Worm (Caenorhabditis elegans): ENCODE measurements around the gene ceph-41.

The ceph-41 gene

DNA sequence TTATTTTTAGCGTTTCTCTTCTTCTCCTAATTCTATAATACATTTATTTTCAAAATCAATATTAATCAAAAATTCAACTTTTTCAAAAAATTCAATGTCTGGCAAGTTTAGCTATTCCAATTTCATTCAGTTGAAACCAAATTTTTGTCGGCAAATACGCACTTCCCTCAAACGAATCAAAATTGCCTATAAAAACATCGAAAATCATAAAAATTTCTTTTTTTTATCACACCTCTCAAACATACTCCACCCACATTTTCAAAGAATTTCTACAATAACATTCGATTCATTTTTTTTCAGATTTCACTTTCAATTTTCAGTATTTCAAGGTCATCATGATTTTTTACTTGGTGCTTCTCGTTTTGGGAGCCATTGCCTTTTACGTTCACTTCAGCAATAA, 32.1 kb downstream of the ceph-41 start, which contains the start of gene faah-1:
Gene faah-1, plus strand, starts transcription at position 301 of the 400 bp plus-strand sequence.
- TF ChIP-seq bed-3 (GFP tag; optimal IDR thresholded peaks at IDR 0.05) (no peak), ceh-83 (GFP tag; optimal IDR thresholded peaks at IDR 0.05) (no peak), elt-3 (tag; optimal IDR thresholded peaks at IDR 0.05) (no peak), ztf-11 (tag; optimal IDR thresholded peaks at IDR 0.05) (no peak), unc-62 (GFP tag; optimal IDR thresholded peaks at IDR 0.05) (no peak)

DNA sequence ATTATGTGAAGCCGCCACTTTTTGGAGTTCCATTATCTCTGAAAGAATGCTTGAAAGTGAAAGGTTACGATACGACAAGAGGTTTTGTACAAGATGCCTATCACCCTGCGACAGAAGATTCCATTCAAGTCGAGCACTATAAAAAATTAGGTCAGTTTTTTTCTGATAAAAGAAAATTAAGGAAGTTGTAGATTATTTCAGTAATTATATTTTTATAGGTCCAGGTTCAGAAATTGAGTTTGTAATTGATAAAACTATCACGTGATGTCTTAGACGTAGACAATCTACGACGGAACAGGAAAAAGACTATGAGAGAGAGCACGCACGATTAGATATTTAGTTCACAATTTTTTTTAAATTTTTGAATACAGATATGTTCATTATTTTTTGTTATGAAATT, 33.0 kb downstream of the ceph-41 start:
- TF ChIP-seq M03D4.4 (tag; optimal IDR thresholded peaks at IDR 0.05) (no peak), elt-1 (tag; optimal IDR thresholded peaks at IDR 0.05; ENCODE audit: borderline replicate concordance, insufficient read depth) (no peak), ces-1 (GFP tag; optimal IDR thresholded peaks at IDR 0.05) (no peak), ztf-11 (tag; optimal IDR thresholded peaks at IDR 0.05) (no peak), cnd-1 (tag; optimal IDR thresholded peaks at IDR 0.05) (no peak), elt-3 (tag; optimal IDR thresholded peaks at IDR 0.05) (no peak)

DNA sequence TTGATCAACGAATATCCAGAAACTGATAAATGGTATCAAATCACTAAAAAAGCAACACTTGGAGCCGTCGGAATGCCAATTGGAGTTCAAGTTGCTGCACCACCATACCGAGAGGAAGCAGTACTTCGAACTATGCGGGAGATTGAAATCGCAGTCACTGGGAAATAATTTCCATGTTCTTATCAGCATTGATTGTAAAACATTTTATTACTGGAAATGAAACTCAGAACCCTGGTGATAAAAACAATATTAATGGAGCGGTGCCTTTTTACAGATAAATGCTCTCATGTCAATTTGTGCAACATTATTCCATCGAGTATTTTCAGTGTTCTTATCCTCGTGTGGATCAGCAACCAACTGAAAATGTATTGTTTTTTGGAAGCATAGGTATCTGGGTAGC, 34.8 kb downstream of the ceph-41 start:
- TF ChIP-seq bed-3 (GFP tag; optimal IDR thresholded peaks at IDR 0.05) = no peak
- TF ChIP-seq flh-1 (GFP tag; optimal IDR thresholded peaks at IDR 0.05) = no peak
- no peak for TF ChIP-seq unc-39 (tag; optimal IDR thresholded peaks at IDR 0.05)
- no peak for TF ChIP-seq ceh-83 (GFP tag; optimal IDR thresholded peaks at IDR 0.05)
- TF ChIP-seq ceh-39 (tag; optimal IDR thresholded peaks at IDR 0.05) = no peak
- TF ChIP-seq pha-4 (tag; optimal IDR thresholded peaks at IDR 0.05) = no peak
- no peak for TF ChIP-seq lin-32 (GFP tag; optimal IDR thresholded peaks at IDR 0.05)

DNA sequence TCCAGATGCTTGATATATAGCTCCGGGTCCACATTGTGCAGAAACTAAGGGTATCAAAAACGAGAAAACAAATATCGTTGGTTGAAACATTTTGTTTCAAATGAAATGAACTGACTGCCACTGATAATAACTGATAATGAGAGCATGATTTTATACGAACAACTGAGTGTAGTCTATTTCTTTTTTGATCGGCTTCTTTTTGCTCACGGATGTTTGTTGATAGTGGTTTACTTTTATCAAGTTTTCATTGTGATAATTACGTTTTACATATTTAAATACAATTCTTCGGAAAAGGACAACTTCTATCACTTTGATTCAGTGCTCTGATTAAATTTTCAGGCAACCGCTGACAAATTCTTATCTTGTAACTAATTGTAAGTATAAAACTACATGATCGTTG, 36.7 kb downstream of the ceph-41 start, which contains the start of gene clec-51:
Gene clec-51, minus strand, starts transcription at position 114 of the 400 bp plus-strand sequence.
- no peak for TF ChIP-seq nhr-2 (tag; optimal IDR thresholded peaks at IDR 0.05)
- no peak for TF ChIP-seq unc-120 (tag; optimal IDR thresholded peaks at IDR 0.05; ENCODE audit: poor library complexity, severe bottlenecking)
- no peak for TF ChIP-seq tbx-8 (GFP tag; optimal IDR thresholded peaks at IDR 0.05)
- no peak for TF ChIP-seq blmp-1 (tag; optimal IDR thresholded peaks at IDR 0.05)
- TF ChIP-seq ham-2 (GFP tag; optimal IDR thresholded peaks at IDR 0.05) = no peak
- TF ChIP-seq ceh-39 (tag; optimal IDR thresholded peaks at IDR 0.05) = no peak
- TF ChIP-seq pha-4 (tag; optimal IDR thresholded peaks at IDR 0.05) = no peak
- no peak for TF ChIP-seq zip-8 (tag; optimal IDR thresholded peaks at IDR 0.05)
- TF ChIP-seq mab-5 (tag; optimal IDR thresholded peaks at IDR 0.05) = no peak
- no peak for TF ChIP-seq ceh-43 (GFP tag; optimal IDR thresholded peaks at IDR 0.05)
- no peak for TF ChIP-seq mep-1 (tag; optimal IDR thresholded peaks at IDR 0.05)
- no peak for TF ChIP-seq snpc-4 (tag; optimal IDR thresholded peaks at IDR 0.05)
- no peak for TF ChIP-seq mls-2 (tag; optimal IDR thresholded peaks at IDR 0.05)
- TF ChIP-seq nhr-237 (tag; optimal IDR thresholded peaks at IDR 0.05) = no peak
- TF ChIP-seq sem-2 (GFP tag; optimal IDR thresholded peaks at IDR 0.05) = no peak
- no peak for TF ChIP-seq ceh-83 (GFP tag; optimal IDR thresholded peaks at IDR 0.05)
- no peak for TF ChIP-seq nhr-12 (tag; optimal IDR thresholded peaks at IDR 0.05)
- no peak for TF ChIP-seq flh-1 (GFP tag; optimal IDR thresholded peaks at IDR 0.05)
- TF ChIP-seq bed-3 (GFP tag; optimal IDR thresholded peaks at IDR 0.05) = no peak
- no peak for TF ChIP-seq unc-39 (tag; optimal IDR thresholded peaks at IDR 0.05)

DNA sequence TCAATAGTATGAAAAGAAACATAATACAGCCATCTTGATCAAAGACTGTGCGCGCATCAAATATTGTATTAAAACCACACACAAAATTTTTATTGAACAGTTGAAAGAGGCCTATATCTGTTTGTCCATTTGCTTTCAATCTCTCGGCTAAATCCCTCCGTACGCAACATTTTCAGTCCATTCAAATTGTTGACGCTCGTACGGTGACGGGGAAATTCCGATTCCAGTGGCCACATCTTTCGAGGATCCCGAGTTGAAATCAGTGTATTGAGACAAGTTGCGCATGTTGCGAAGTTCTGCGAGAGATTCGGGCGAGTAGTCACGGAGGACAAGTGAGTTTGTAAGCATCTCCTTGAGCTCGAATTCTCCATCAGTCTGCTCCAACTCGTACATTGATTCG, 37.5 kb downstream of the ceph-41 start:
- TF ChIP-seq pha-4 (tag; optimal IDR thresholded peaks at IDR 0.05) (no peak), bed-3 (GFP tag; optimal IDR thresholded peaks at IDR 0.05) (no peak), M03D4.4 (tag; optimal IDR thresholded peaks at IDR 0.05) (no peak), unc-39 (tag; optimal IDR thresholded peaks at IDR 0.05) (no peak), sptf-1 (tag; optimal IDR thresholded peaks at IDR 0.05) (no peak), elt-3 (tag; optimal IDR thresholded peaks at IDR 0.05) (no peak), nhr-28 (tag; optimal IDR thresholded peaks at IDR 0.05) (no peak), nhr-12 (tag; optimal IDR thresholded peaks at IDR 0.05) (no peak), unc-120 (tag; optimal IDR thresholded peaks at IDR 0.05; ENCODE audit: poor library complexity, severe bottlenecking) (no peak), tbx-8 (GFP tag; optimal IDR thresholded peaks at IDR 0.05) (no peak), nhr-2 (tag; optimal IDR thresholded peaks at IDR 0.05) (no peak), lin-13 (tag; optimal IDR thresholded peaks at IDR 0.05) (no peak), mab-5 (tag; optimal IDR thresholded peaks at IDR 0.05) (no peak), mep-1 (tag; optimal IDR thresholded peaks at IDR 0.05) (no peak), zip-8 (tag; optimal IDR thresholded peaks at IDR 0.05) (no peak), ceh-83 (GFP tag; optimal IDR thresholded peaks at IDR 0.05) (no peak), nhr-237 (tag; optimal IDR thresholded peaks at IDR 0.05) (no peak), blmp-1 (tag; optimal IDR thresholded peaks at IDR 0.05) (no peak), ham-2 (GFP tag; optimal IDR thresholded peaks at IDR 0.05) (no peak), mls-2 (tag; optimal IDR thresholded peaks at IDR 0.05) (no peak)

Data from whole organism, mixed stage, embryonic.